Worm (Caenorhabditis elegans): ENCODE data around the gene str-96.

Gene str-96

ce11 chrV:15276915-15277314, 16.9 kb downstream of the str-96 start, which contains the start of gene srw-17:
Gene srw-17 (minus strand): TSS chrV:15277015.
- TF ChIP-seq ceh-100 (GFP tag; IDR thresholded peaks at IDR 0.05), result no peak
- TF ChIP-seq ceh-91 (GFP tag; IDR thresholded peaks at IDR 0.05), result no peak
- TF ChIP-seq nhr-90 (tag; optimal IDR thresholded peaks at IDR 0.05), result no peak
- TF ChIP-seq lin-26 (GFP tag; IDR thresholded peaks at IDR 0.05), result no peak
- TF ChIP-seq B0336.3 (GFP tag; IDR thresholded peaks at IDR 0.05), result no peak
- no peak for TF ChIP-seq rcor-1 (GFP tag; IDR thresholded peaks at IDR 0.05)
- TF ChIP-seq F33H1.4 (GFP tag; IDR thresholded peaks at IDR 0.05), result no peak
- TF ChIP-seq B0019.2 (GFP tag; conservative IDR thresholded peaks at IDR 0.05), result no peak
- no peak for TF ChIP-seq hmg-1.2 (GFP tag; IDR thresholded peaks at IDR 0.05)

- TF ChIP-seq sea-2 (GFP tag; IDR thresholded peaks at IDR 0.05) (no peak), F10E7.11 (tag; optimal IDR thresholded peaks at IDR 0.05) (no peak), ztf-25 (GFP tag; IDR thresholded peaks at IDR 0.05) (no peak), lin-35 (GFP tag; optimal IDR thresholded peaks at IDR 0.05) (no peak), bed-1 (GFP tag; IDR thresholded peaks at IDR 0.05) (no peak), ztf-28 (GFP tag; IDR thresholded peaks at IDR 0.05) (no peak), atf-7 (tag; optimal IDR thresholded peaks at IDR 0.05) (no peak), lag-1 (GFP tag; IDR thresholded peaks at IDR 0.05) (no peak), nhr-120 (GFP tag; IDR thresholded peaks at IDR 0.05) (no peak), ztf-26 (tag; optimal IDR thresholded peaks at IDR 0.05) (no peak), nfya-1 (tag; optimal IDR thresholded peaks at IDR 0.05; ENCODE audit: borderline replicate concordance, insufficient read depth) (no peak)
Measured at ce11 chrV:15274757-15275156, 19.0 kb downstream of the str-96 start, which contains the start of gene srw-16. Gene srw-16 (minus strand): TSS chrV:15274857.

- TF ChIP-seq mxl-1 (tag; optimal IDR thresholded peaks at IDR 0.05) (no peak), Y56A3A.18 (GFP tag; IDR thresholded peaks at IDR 0.05) (no peak), D2030.7 (GFP tag; IDR thresholded peaks at IDR 0.05) (no peak), F57C9.4 (tag; optimal IDR thresholded peaks at IDR 0.05) (no peak), F55B11.4 (tag; optimal IDR thresholded peaks at IDR 0.05; ENCODE audit: borderline replicate concordance, insufficient read depth) (no peak), lin-54 (GFP tag; optimal IDR thresholded peaks at IDR 0.05) (no peak), F52B5.7 (tag; optimal IDR thresholded peaks at IDR 0.05) (no peak), dox-1 (GFP tag; IDR thresholded peaks at IDR 0.05) (no peak), lir-1 (GFP tag; conservative IDR thresholded peaks at IDR 0.05) (no peak), nfya-1 (tag; optimal IDR thresholded peaks at IDR 0.05; ENCODE audit: borderline replicate concordance, insufficient read depth) (no peak), nhr-80 (tag; optimal IDR thresholded peaks at IDR 0.05) (no peak), F10E7.11 (tag; optimal IDR thresholded peaks at IDR 0.05) (no peak), him-1 (tag; optimal IDR thresholded peaks at IDR 0.05) (no peak), nfyb-1 (GFP tag; IDR thresholded peaks at IDR 0.05) (no peak), snpc-3.4 (tag; optimal IDR thresholded peaks at IDR 0.05) (no peak), ama-1 (optimal IDR thresholded peaks at IDR 0.05) (no peak), ama-1 (GFP tag; optimal IDR thresholded peaks at IDR 0.05) (no peak), bed-1 (GFP tag; IDR thresholded peaks at IDR 0.05) (no peak), pbrm-1 (GFP tag; IDR thresholded peaks at IDR 0.05) (no peak), B0261.1 (tag; optimal IDR thresholded peaks at IDR 0.05) (no peak), lin-35 (GFP tag; optimal IDR thresholded peaks at IDR 0.05) (no peak)
Measured at ce11 chrV:15272263-15272662, 21.5 kb downstream of the str-96 start, which contains the start of gene T10H4.4. Gene T10H4.4 (minus strand): TSS chrV:15272363.

All from whole organism, young adult.